Worm (Caenorhabditis elegans) whole organism, L4 larva: ENCODE results near the gene F48G7.7.

Source experiments
- F44E2.7 ChIP-seq: fragments of 200-800 bp; sonication (Bioruptor generic); IDR thresholded peaks from 2 replicates; pipeline ENCODE4 v2.1.2; 2022; ENCODE audit warnings: missing genetic modification characterization, missing compliant biosample characterization
- R02D3.7 ChIP-seq: fragments of 150-350 bp; sonication (generic microtip); optimal IDR thresholded peaks from 3 replicates; lab custom pipeline; 2014; ENCODE audit warnings: missing biosample characterization, missing genetic modification characterization
- T20F7.1 ChIP-seq: fragments of 200-800 bp; sonication (Bioruptor generic); optimal IDR thresholded peaks from 2 replicates; lab custom pipeline; 2018; ENCODE audit warnings: mild to moderate bottlenecking, missing genetic modification characterization, missing compliant biosample characterization
- T26A8.4 ChIP-seq: fragments of 200-800 bp; sonication (Bioruptor generic); IDR thresholded peaks from 2 replicates; pipeline ENCODE4 v1.3.6; 2022; ENCODE audit warnings: missing genetic modification characterization, missing compliant biosample characterization
- Y105C5A.15 ChIP-seq: fragments of 200-800 bp; sonication (Bioruptor generic); IDR thresholded peaks from 2 replicates; pipeline ENCODE4 v1.3.6; 2022; ENCODE audit warnings: missing genetic modification characterization, missing compliant biosample characterization
- Y5F2A.4 ChIP-seq: fragments of 200-800 bp; sonication (Bioruptor generic); optimal IDR thresholded peaks from 2 replicates; lab custom pipeline; 2018; ENCODE audit warnings: mild to moderate bottlenecking, missing genetic modification characterization, missing compliant biosample characterization
- ama-1 ChIP-seq: fragments of 150-350 bp; optimal IDR thresholded peaks from 2 replicates; lab custom pipeline; 2014; ENCODE audit warnings: inconsistent platforms, mixed read lengths
- ceh-20 ChIP-seq: fragments of 200-800 bp; sonication (Bioruptor generic); IDR thresholded peaks from 2 replicates; pipeline ENCODE4 v1.3.6; 2022; ENCODE audit warnings: missing genetic modification reagents, missing genetic modification characterization, missing compliant biosample characterization
- ceh-44 ChIP-seq: fragments of 200-800 bp; sonication (Bioruptor generic); IDR thresholded peaks from 2 replicates; pipeline ENCODE4 v1.3.6; 2022; ENCODE audit warnings: missing genetic modification reagents, missing genetic modification characterization, missing compliant biosample characterization
- ceh-62 ChIP-seq: sonication (generic microtip); optimal IDR thresholded peaks from 2 replicates; lab custom pipeline; 2017; ENCODE audit warnings: missing biosample characterization, missing genetic modification characterization
- ceh-82 ChIP-seq: sonication (generic microtip); optimal IDR thresholded peaks from 2 replicates; lab custom pipeline; 2017; ENCODE audit warnings: missing biosample characterization, missing genetic modification characterization
- daf-19 ChIP-seq: fragments of 200-800 bp; sonication (Bioruptor generic); conservative IDR thresholded peaks from 2 replicates; pipeline ENCODE4 v1.3.6; 2022; ENCODE audit warnings: missing genetic modification characterization, missing compliant biosample characterization
- daf-8 ChIP-seq: fragments of 200-800 bp; sonication (Bioruptor generic); IDR thresholded peaks from 2 replicates; pipeline ENCODE4 v1.3.6; 2022; ENCODE audit warnings: missing genetic modification characterization, missing compliant biosample characterization
- dmd-6 ChIP-seq: fragments of 200-800 bp; sonication (Bioruptor generic); IDR thresholded peaks from 2 replicates; pipeline ENCODE4 v1.3.6; 2022; ENCODE audit warnings: missing genetic modification reagents, missing genetic modification characterization, missing compliant biosample characterization
- dpl-1 ChIP-seq: fragments of 150-350 bp; optimal IDR thresholded peaks from 2 replicates; lab custom pipeline; 2014; ENCODE audit warnings: missing biosample characterization, missing genetic modification reagents, missing genetic modification characterization
- egl-43 ChIP-seq: fragments of 200-800 bp; sonication (Bioruptor generic); IDR thresholded peaks from 2 replicates; pipeline ENCODE4 v1.3.6; 2022; ENCODE audit warnings: missing genetic modification reagents, missing genetic modification characterization, missing compliant biosample characterization
- fos-1 ChIP-seq: fragments of 150-350 bp; optimal IDR thresholded peaks from 2 replicates; lab custom pipeline; 2014; ENCODE audit warnings: missing biosample characterization, missing genetic modification characterization
- gei-8 ChIP-seq: fragments of 200-800 bp; sonication (Bioruptor generic); optimal IDR thresholded peaks from 2 replicates; lab custom pipeline; 2018; ENCODE audit warnings: mild to moderate bottlenecking, missing genetic modification characterization, missing compliant biosample characterization
- hmg-1.1 ChIP-seq: fragments of 200-800 bp; sonication (Bioruptor generic); IDR thresholded peaks from 2 replicates; pipeline ENCODE4 v1.3.6; 2022; ENCODE audit warnings: missing genetic modification reagents, missing genetic modification characterization, missing compliant biosample characterization
- jun-1 ChIP-seq: fragments of 150-350 bp; optimal IDR thresholded peaks from 2 replicates; lab custom pipeline; 2014; ENCODE audit warnings: missing biosample characterization, missing genetic modification reagents, missing genetic modification characterization
- lim-7 ChIP-seq: fragments of 200-800 bp; sonication (Bioruptor generic); IDR thresholded peaks from 2 replicates; pipeline ENCODE4 v1.3.6; 2022; ENCODE audit warnings: missing genetic modification characterization, missing compliant biosample characterization
- lin-1 ChIP-seq: fragments of 200-800 bp; sonication (Bioruptor generic); IDR thresholded peaks from 2 replicates; pipeline ENCODE4 v1.3.6; 2022; ENCODE audit warnings: missing genetic modification reagents, missing genetic modification characterization, missing compliant biosample characterization
- lin-13 ChIP-seq: fragments of 150-350 bp; optimal IDR thresholded peaks from 2 replicates; lab custom pipeline; 2014; ENCODE audit warnings: missing biosample characterization, missing genetic modification reagents, missing genetic modification characterization
- lin-38 ChIP-seq: fragments of 200-800 bp; sonication (Bioruptor generic); IDR thresholded peaks from 2 replicates; pipeline ENCODE4 v1.3.6; 2022; ENCODE audit warnings: missing genetic modification reagents, missing genetic modification characterization, missing compliant biosample characterization
- lin-39 ChIP-seq: fragments of 150-350 bp; optimal IDR thresholded peaks from 2 replicates; lab custom pipeline; 2014; ENCODE audit warnings: missing biosample characterization, missing genetic modification reagents, missing genetic modification characterization
- madf-5 ChIP-seq, 2 experiments: fragments of 200-800 bp; sonication (Bioruptor generic); IDR thresholded peaks; 2 replicates each; pipeline ENCODE4 v1.3.6; 2022; ENCODE audit warnings: missing compliant biosample characterization in 2 of 2, missing genetic modification characterization in 2 of 2
- mdt-29 ChIP-seq: fragments of 200-800 bp; sonication (Bioruptor generic); IDR thresholded peaks from 2 replicates; pipeline ENCODE4 v1.3.6; 2022; ENCODE audit warnings: missing genetic modification reagents, missing genetic modification characterization, missing compliant biosample characterization
- mep-1 ChIP-seq: fragments of 150-350 bp; sonication (generic microtip); optimal IDR thresholded peaks from 3 replicates; lab custom pipeline; 2014; ENCODE audit warnings: missing biosample characterization, missing genetic modification characterization
- mes-2 ChIP-seq: sonication (generic microtip); optimal IDR thresholded peaks from 2 replicates; lab custom pipeline; 2016; ENCODE audit warnings: missing genotype, mild to moderate bottlenecking, missing genetic modification characterization, missing compliant biosample characterization; ENCODE audit not compliant: poor library complexity, severe bottlenecking
- mxl-2 ChIP-seq: fragments of 200-800 bp; sonication (Bioruptor generic); conservative IDR thresholded peaks from 2 replicates; pipeline ENCODE4 v1.3.6; 2022; ENCODE audit warnings: missing genetic modification reagents, missing genetic modification characterization, missing compliant biosample characterization
- nhr-10 ChIP-seq: fragments of 150-350 bp; optimal IDR thresholded peaks from 2 replicates; lab custom pipeline; 2014; ENCODE audit warnings: missing biosample characterization, missing genetic modification characterization
- nhr-11 ChIP-seq: fragments of 150-350 bp; optimal IDR thresholded peaks from 2 replicates; lab custom pipeline; 2014; ENCODE audit warnings: missing biosample characterization, missing genetic modification characterization
- nhr-237 ChIP-seq: sonication (generic microtip); optimal IDR thresholded peaks from 2 replicates; lab custom pipeline; 2017; ENCODE audit warnings: missing biosample characterization, missing genetic modification characterization
- nhr-25 ChIP-seq: sonication (generic microtip); optimal IDR thresholded peaks from 2 replicates; lab custom pipeline; 2017; ENCODE audit warnings: missing genetic modification characterization, mild to moderate bottlenecking, missing compliant biosample characterization, antibody characterized with exemption, moderate library complexity, borderline replicate concordance; ENCODE audit not compliant: insufficient read depth
- nhr-28 ChIP-seq: fragments of 150-350 bp; optimal IDR thresholded peaks from 2 replicates; lab custom pipeline; 2014; ENCODE audit warnings: missing biosample characterization, missing genetic modification characterization
- nhr-41 ChIP-seq: fragments of 200-800 bp; sonication (Bioruptor generic); IDR thresholded peaks from 2 replicates; pipeline ENCODE4 v1.3.6; 2022; ENCODE audit warnings: missing genetic modification reagents, missing genetic modification characterization, missing compliant biosample characterization
- nhr-42 ChIP-seq: fragments of 200-800 bp; sonication (Bioruptor generic); IDR thresholded peaks from 2 replicates; pipeline ENCODE4 v1.3.6; 2022; ENCODE audit warnings: missing genetic modification characterization, missing compliant biosample characterization
- nhr-48 ChIP-seq: sonication (generic microtip); optimal IDR thresholded peaks from 2 replicates; lab custom pipeline; 2016; ENCODE audit warnings: mild to moderate bottlenecking, missing genetic modification characterization, missing compliant biosample characterization
- nhr-6 ChIP-seq: fragments of 150-350 bp; optimal IDR thresholded peaks from 2 replicates; lab custom pipeline; 2014; ENCODE audit warnings: missing biosample characterization, missing genetic modification characterization
- pha-4 ChIP-seq, 2 experiments: fragments of 150-350 bp in 1 of 2; fragments of 200-800 bp in 1 of 2; sonication (Bioruptor generic) in 1 of 2; IDR thresholded peaks in 1 of 2; optimal IDR thresholded peaks in 1 of 2; 2 replicates each; pipeline versions ENCODE4 v1.3.6 to Lab custom; 2014 to 2022; ENCODE audit warnings: missing genetic modification characterization in 2 of 2, missing genetic modification reagents in 2 of 2, missing biosample characterization in 1 of 2, missing compliant biosample characterization in 1 of 2
- pqm-1 ChIP-seq: sonication (generic microtip); optimal IDR thresholded peaks from 2 replicates; lab custom pipeline; 2017; ENCODE audit warnings: missing biosample characterization, missing genetic modification characterization
- rbr-2 ChIP-seq: sonication (generic microtip); optimal IDR thresholded peaks from 2 replicates; lab custom pipeline; 2016; ENCODE audit warnings: missing genotype, missing genetic modification characterization, missing compliant biosample characterization
- snpc-1.2 ChIP-seq: fragments of 200-800 bp; sonication (Bioruptor generic); IDR thresholded peaks from 2 replicates; pipeline ENCODE4 v1.3.6; 2022; ENCODE audit warnings: missing genetic modification reagents, missing genetic modification characterization, missing compliant biosample characterization
- snpc-4 ChIP-seq: fragments of 150-350 bp; optimal IDR thresholded peaks from 2 replicates; lab custom pipeline; 2014; ENCODE audit warnings: missing biosample characterization, missing genetic modification characterization
- spr-3 ChIP-seq: fragments of 200-800 bp; sonication (Bioruptor generic); optimal IDR thresholded peaks from 2 replicates; lab custom pipeline; 2018; ENCODE audit warnings: mild to moderate bottlenecking, missing genetic modification characterization, missing compliant biosample characterization
- tra-1 ChIP-seq: fragments of 200-800 bp; sonication (Bioruptor generic); IDR thresholded peaks from 2 replicates; pipeline ENCODE4 v1.3.6; 2022; ENCODE audit warnings: missing genetic modification reagents, missing genetic modification characterization, missing compliant biosample characterization
- unc-130 ChIP-seq: sonication (generic microtip); optimal IDR thresholded peaks from 2 replicates; lab custom pipeline; 2016; ENCODE audit warnings: missing genetic modification reagents, missing genetic modification characterization, missing compliant biosample characterization
- unc-62 ChIP-seq, 3 experiments: fragments of 150-350 bp in 1 of 3; sonication (generic microtip); optimal IDR thresholded peaks in 2 of 3; peaks in 1 of 3; 1 replicate in 1 of 3; 2 replicates in 2 of 3; lab custom pipeline; 2014 to 2017; ENCODE audit warnings: missing biosample characterization in 3 of 3, missing genetic modification characterization in 3 of 3, missing genetic modification reagents in 3 of 3, missing genotype in 1 of 3
- zag-1 ChIP-seq: fragments of 150-350 bp; optimal IDR thresholded peaks from 2 replicates; lab custom pipeline; 2014; ENCODE audit warnings: missing biosample characterization, missing genetic modification characterization
- zfp-2 ChIP-seq: sonication (generic microtip); optimal IDR thresholded peaks from 2 replicates; lab custom pipeline; 2016; ENCODE audit warnings: mild to moderate bottlenecking, missing genetic modification characterization, missing compliant biosample characterization
- zip-2 ChIP-seq: fragments of 150-350 bp; optimal IDR thresholded peaks from 2 replicates; lab custom pipeline; 2014; ENCODE audit warnings: missing biosample characterization, missing genetic modification characterization
- ztf-7 ChIP-seq: fragments of 150-350 bp; optimal IDR thresholded peaks from 2 replicates; lab custom pipeline; 2014; ENCODE audit warnings: missing biosample characterization, missing genetic modification characterization

The F48G7.7 gene

ce11 chrV:635630-636029 lies 9.4 kb upstream of the F48G7.7 start (continued):
- TF ChIP-seq lin-1 (GFP tag; lab: Robert Waterston, UW) = no peak
- no peak for TF ChIP-seq zfp-2 (tag; lab: Kevin White, UChicago)
- TF ChIP-seq pqm-1 (tag; lab: Kevin White, UChicago) = peak; percentile 66
- TF ChIP-seq nhr-42 (GFP tag; lab: Robert Waterston, UW) = no peak
- TF ChIP-seq ceh-20 = no peak
- no peak for TF ChIP-seq ceh-44 (GFP tag; lab: Robert Waterston, UW)
- TF ChIP-seq gei-8 = no peak
- no peak for TF ChIP-seq jun-1
- TF ChIP-seq hmg-1.1 = 0 out of 2 replicates have a peak, but pooled peaks have one; percentile 16
- no peak for TF ChIP-seq spr-3 (GFP tag; lab: Kevin White, UChicago)
- peak; percentile 33 for TF ChIP-seq mes-2
- TF ChIP-seq ceh-62 (tag; lab: Kevin White, UChicago) = no peak
- TF ChIP-seq dpl-1 (GFP tag; lab: Kevin White, UChicago) = no peak
- no peak for TF ChIP-seq nhr-11 (tag; lab: Kevin White, UChicago)
- TF ChIP-seq pha-4 (GFP tag; IDR thresholded peaks at IDR 0.05; lab: Robert Waterston, UW) = no peak
- no peak for TF ChIP-seq pha-4 (tag; optimal IDR thresholded peaks at IDR 0.05; lab: Kevin White, UChicago)
- TF ChIP-seq F44E2.7 (GFP tag; lab: Robert Waterston, UW) = no peak
- TF ChIP-seq nhr-48 = peak; percentile 19
- TF ChIP-seq dmd-6 (GFP tag; lab: Robert Waterston, UW) = peak; percentile 61; the same call in 1 of the 2 replicates
- no peak for TF ChIP-seq ceh-82 (tag; lab: Kevin White, UChicago)
- no peak for TF ChIP-seq mxl-2 (GFP tag; lab: Robert Waterston, UW)
- no peak for TF ChIP-seq nhr-10 (tag; lab: Kevin White, UChicago)
- TF ChIP-seq fos-1 (tag; lab: Kevin White, UChicago) = no peak
- TF ChIP-seq nhr-41 (GFP tag; lab: Robert Waterston, UW) = no peak
- no peak for TF ChIP-seq nhr-237
- TF ChIP-seq snpc-4 (tag; lab: Kevin White, UChicago) = no peak
- TF ChIP-seq nhr-6 (tag; lab: Kevin White, UChicago) = no peak
- TF ChIP-seq mdt-29 (GFP tag; lab: Robert Waterston, UW) = no peak
- TF ChIP-seq T20F7.1 (GFP tag; lab: Kevin White, UChicago) = no peak
- peak; percentile 98 for TF ChIP-seq nhr-28
- no peak for TF ChIP-seq Y5F2A.4 (GFP tag; lab: Kevin White, UChicago)
- no peak for TF ChIP-seq lin-39 (tag; lab: Kevin White, UChicago)
- no peak for TF ChIP-seq daf-8
- peak; percentile 5 for TF ChIP-seq mep-1 (tag; lab: Kevin White, UChicago)
- no peak for TF ChIP-seq snpc-1.2
- no peak for TF ChIP-seq nhr-25 (tag; lab: Kevin White, UChicago)
- TF ChIP-seq ztf-7 (tag; lab: Kevin White, UChicago) = no peak
- TF ChIP-seq madf-5 (GFP tag; IDR thresholded peaks at IDR 0.05; lab: Robert Waterston, UW) = no peak
- no peak for TF ChIP-seq zip-2 (tag; lab: Kevin White, UChicago)
- TF ChIP-seq daf-19 = no peak
- no peak for TF ChIP-seq ama-1 (lab: Kevin White, UChicago)
- TF ChIP-seq T26A8.4 (GFP tag; lab: Robert Waterston, UW) = no peak
- TF ChIP-seq egl-43 (GFP tag; lab: Robert Waterston, UW) = no peak
- no peak for TF ChIP-seq rbr-2
- no peak for TF ChIP-seq zag-1
- no peak for TF ChIP-seq tra-1 (GFP tag; lab: Robert Waterston, UW)
- TF ChIP-seq Y105C5A.15 (GFP tag; lab: Robert Waterston, UW) = no peak
- TF ChIP-seq unc-130 (GFP tag; lab: Kevin White, UChicago) = no peak
- TF ChIP-seq lin-38 (GFP tag; lab: Robert Waterston, UW) = no peak
- TF ChIP-seq R02D3.7 (tag; lab: Kevin White, UChicago) = no peak
- TF ChIP-seq lin-13 (GFP tag; lab: Kevin White, UChicago) = no peak
- TF ChIP-seq unc-62 (GFP tag; optimal IDR thresholded peaks at IDR 0.05 in 1 of 2; lab: Kevin White, UChicago) = no peak
- TF ChIP-seq unc-62 (tag; optimal IDR thresholded peaks at IDR 0.05; lab: Kevin White, UChicago) = no peak
- TF ChIP-seq lim-7 (GFP tag; lab: Robert Waterston, UW) = no peak
